Fruit fly (Drosophila melanogaster) S2 (cell line): ENCODE data around the gene CG12194.

ENCODE experiments used
- CG8478 ChIP-seq: fragments of >200 bp; optimal IDR thresholded peaks from 2 replicates; lab custom pipeline; 2018
- CTCF ChIP-seq, 2 experiments: fragments of >200 bp; optimal IDR thresholded peaks; 2 replicates each; lab custom pipeline; 2018

CG12194 gene

dm6 chr2L:4847191-4847853 is 9.2 kb downstream of the CG12194 start, which contains the start of the genes mxt and CG11927:
TSS of gene mxt (minus strand) at chr2L:4847295.
TSS of gene CG11927 (plus strand) at chr2L:4847766.
- TF ChIP-seq CTCF (optimal IDR thresholded peaks at IDR 0.05; lab: Kevin White, UChicago): no peak
- TF ChIP-seq CG8478 (lab: Kevin White, UChicago): no peak

dm6 chr2L:4850356-4850755 is 12.2 kb downstream of the CG12194 start, which contains the start of the genes mRpS2 and Mon1:
TSS of gene mRpS2 (minus strand) at chr2L:4850419.
TSS of gene Mon1 (plus strand) at chr2L:4850641.
- no peak for TF ChIP-seq CG8478 (lab: Kevin White, UChicago)
- no peak for TF ChIP-seq CTCF (optimal IDR thresholded peaks at IDR 0.05; lab: Kevin White, UChicago)

dm6 chr2L:4852605-4853102 is 14.5 kb downstream of the CG12194 start, which contains the start of gene smog:
TSS of gene smog (plus strand) at chr2L:4852864.
- no peak for TF ChIP-seq CG8478 (lab: Kevin White, UChicago)
- peak in 1 of 2 experiments; percentile 23 for TF ChIP-seq CTCF (optimal IDR thresholded peaks at IDR 0.05; lab: Kevin White, UChicago)

- TF ChIP-seq CTCF (optimal IDR thresholded peaks at IDR 0.05; lab: Kevin White, UChicago) (no peak), CG8478 (lab: Kevin White, UChicago) (no peak)
Observed at dm6 chr2L:4854822-4855221, 16.7 kb downstream of the CG12194 start.

dm6 chr2L:4856118-4856517 is 18.0 kb downstream of the CG12194 start:
- TF ChIP-seq CTCF (optimal IDR thresholded peaks at IDR 0.05; lab: Kevin White, UChicago) (no peak), CG8478 (lab: Kevin White, UChicago) (no peak)

- TF ChIP-seq CTCF (optimal IDR thresholded peaks at IDR 0.05; lab: Kevin White, UChicago): no peak
- no peak for TF ChIP-seq CG8478 (lab: Kevin White, UChicago)
Observed at dm6 chr2L:4861503-4861902, 23.4 kb downstream of the CG12194 start.

- TF ChIP-seq CG8478 (lab: Kevin White, UChicago): no peak
- no peak for TF ChIP-seq CTCF (optimal IDR thresholded peaks at IDR 0.05; lab: Kevin White, UChicago)
Observed at dm6 chr2L:4865400-4865799, 27.3 kb downstream of the CG12194 start.

- TF ChIP-seq CTCF (optimal IDR thresholded peaks at IDR 0.05; lab: Kevin White, UChicago): no peak
- no peak for TF ChIP-seq CG8478 (lab: Kevin White, UChicago)
Observed at dm6 chr2L:4868383-4868782, 30.2 kb downstream of the CG12194 start.

- TF ChIP-seq CG8478 (lab: Kevin White, UChicago): no peak
- no peak for TF ChIP-seq CTCF (optimal IDR thresholded peaks at IDR 0.05; lab: Kevin White, UChicago)
Observed at dm6 chr2L:4882131-4883022, 44.2 kb downstream of the CG12194 start.

dm6 chr2L:4883023-4883392 is 44.9 kb downstream of the CG12194 start, which contains the start of the genes Cf2 and CG3008:
TSS of gene Cf2 (minus strand) at chr2L:4883107.
TSS of gene CG3008 (plus strand) at chr2L:4883298.
- no peak for TF ChIP-seq CTCF (optimal IDR thresholded peaks at IDR 0.05; lab: Kevin White, UChicago)
- TF ChIP-seq CG8478 (lab: Kevin White, UChicago): no peak

dm6 chr2L:4886132-4886531 is 48.0 kb downstream of the CG12194 start:
- TF ChIP-seq CTCF (optimal IDR thresholded peaks at IDR 0.05; lab: Kevin White, UChicago): no peak
- TF ChIP-seq CG8478 (lab: Kevin White, UChicago): no peak

dm6 chr2L:4886645-4887044 is 48.5 kb downstream of the CG12194 start:
- no peak for TF ChIP-seq CTCF (optimal IDR thresholded peaks at IDR 0.05; lab: Kevin White, UChicago)
- no peak for TF ChIP-seq CG8478 (lab: Kevin White, UChicago)

dm6 chr2L:4887382-4888219 is 49.5 kb downstream of the CG12194 start:
- no peak for TF ChIP-seq CG8478 (lab: Kevin White, UChicago)
- TF ChIP-seq CTCF (optimal IDR thresholded peaks at IDR 0.05; lab: Kevin White, UChicago): no peak

- TF ChIP-seq CG8478 (lab: Kevin White, UChicago) (no peak), CTCF (optimal IDR thresholded peaks at IDR 0.05; lab: Kevin White, UChicago) (no peak)
Observed at dm6 chr2L:4888541-4888940, 50.4 kb downstream of the CG12194 start.
